Worm (Caenorhabditis elegans) whole organism, L2 larva: ENCODE results near the gene R144.13.
"Not testable (repeated sequence)": the region's sequence is repeated elsewhere in the genome, so short reads cannot be mapped to it uniquely, and the experiment has no call there.

Experiments
- ZK546.5 ChIP-seq: sonication (generic microtip); optimal IDR thresholded peaks from 2 replicates; lab custom pipeline; 2017; ENCODE audit warnings: missing biosample characterization, missing genetic modification characterization
- nhr-12 ChIP-seq: fragments of 150-350 bp; optimal IDR thresholded peaks from 2 replicates; lab custom pipeline; 2014; ENCODE audit warnings: missing biosample characterization, missing genetic modification characterization
- nhr-6 ChIP-seq: fragments of 150-350 bp; optimal IDR thresholded peaks from 2 replicates; lab custom pipeline; 2014; ENCODE audit warnings: missing biosample characterization, missing genetic modification characterization

DNA sequence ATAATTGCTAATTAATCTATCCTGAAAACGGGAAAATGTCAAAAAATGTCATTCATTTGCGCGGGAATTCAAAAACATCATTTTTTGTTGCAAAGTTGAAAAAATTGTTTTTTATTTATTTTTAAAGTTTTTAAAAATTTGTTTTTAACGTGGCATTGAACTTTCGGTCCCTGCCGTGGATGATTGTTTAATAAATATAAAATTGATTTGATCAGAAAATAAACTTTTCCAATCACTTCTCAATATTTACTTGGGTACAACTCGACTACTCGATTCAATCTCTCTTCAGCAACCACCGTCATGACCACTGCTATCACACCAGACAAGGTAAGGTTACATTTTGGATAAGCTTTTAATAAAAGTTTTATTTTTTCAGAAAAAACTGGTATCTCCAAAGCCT, 39.3 kb downstream of the R144.13 start, which contains the start of gene C45G9.4:
- not testable (repeated sequence) for TF ChIP-seq nhr-12, ZK546.5, nhr-6 (tag; lab: Kevin White, UChicago)
